Worm (Caenorhabditis elegans) whole organism, young adult: ENCODE data around the gene T23G5.2.

ENCODE experiments used
- F37B4.10 ChIP-seq: fragments of 200-800 bp; sonication (Bioruptor generic); IDR thresholded peaks from 2 replicates; pipeline ENCODE4 v1.3.6; 2022; ENCODE audit warnings: missing genetic modification characterization, missing compliant biosample characterization
- F57A8.1 ChIP-seq: fragments of 200-800 bp; sonication (Bioruptor generic); optimal IDR thresholded peaks from 2 replicates; lab custom pipeline; 2018; ENCODE audit warnings: mild to moderate bottlenecking, missing genetic modification characterization, moderate library complexity, missing compliant biosample characterization
- K12H6.12 ChIP-seq: fragments of 200-800 bp; sonication (Bioruptor generic); optimal IDR thresholded peaks from 2 replicates; lab custom pipeline; 2018; ENCODE audit warnings: mild to moderate bottlenecking, missing genetic modification characterization, missing compliant biosample characterization
- akir-1 ChIP-seq: fragments of 200-800 bp; sonication (Bioruptor generic); optimal IDR thresholded peaks from 2 replicates; lab custom pipeline; 2018; ENCODE audit warnings: mild to moderate bottlenecking, missing genetic modification characterization, moderate library complexity, missing compliant biosample characterization
- attf-6 ChIP-seq: fragments of 200-800 bp; sonication (Bioruptor generic); IDR thresholded peaks from 2 replicates; pipeline ENCODE4 v1.3.6; 2022; ENCODE audit warnings: missing genetic modification reagents, missing genetic modification characterization, missing compliant biosample characterization
- hmg-1.2 ChIP-seq: fragments of 200-800 bp; sonication (Bioruptor generic); IDR thresholded peaks from 2 replicates; pipeline ENCODE4 v1.3.6; 2022; ENCODE audit warnings: missing genetic modification reagents, missing genetic modification characterization, missing compliant biosample characterization
- lsy-27 ChIP-seq: sonication (generic microtip); optimal IDR thresholded peaks from 2 replicates; lab custom pipeline; 2017; ENCODE audit warnings: missing genetic modification characterization, mild to moderate bottlenecking, missing compliant biosample characterization, antibody characterized with exemption, missing genotype, borderline replicate concordance; ENCODE audit not compliant: insufficient read depth
- sea-2 ChIP-seq: fragments of 200-800 bp; sonication (Bioruptor generic); IDR thresholded peaks from 2 replicates; pipeline ENCODE4 v1.3.6; 2022; ENCODE audit warnings: missing genetic modification characterization, missing compliant biosample characterization
- snpc-1.3 ChIP-seq: sonication (generic microtip); optimal IDR thresholded peaks from 2 replicates; lab custom pipeline; 2017; ENCODE audit warnings: missing genetic modification characterization, mild to moderate bottlenecking, missing compliant biosample characterization, antibody characterized with exemption, moderate library complexity, missing genotype, missing genetic modification reagents; ENCODE audit not compliant: insufficient read depth
- snpc-4 ChIP-seq, 5 experiments: fragments of 150-350 bp in 1 of 5; sonication (generic microtip) in 4 of 5; optimal IDR thresholded peaks; 2 replicates each; lab custom pipeline; 2014 to 2018; ENCODE audit warnings: missing genetic modification characterization in 5 of 5, missing biosample characterization in 3 of 5, antibody characterized with exemption in 2 of 5, mild to moderate bottlenecking in 2 of 5, missing compliant biosample characterization in 2 of 5, missing genotype in 2 of 5, moderate library complexity in 2 of 5, missing genetic modification reagents in 1 of 5
- tbx-9 ChIP-seq: sonication (generic microtip); optimal IDR thresholded peaks from 2 replicates; lab custom pipeline; 2016; ENCODE audit warnings: borderline replicate concordance, missing genetic modification characterization, inconsistent platforms, missing compliant biosample characterization

DNA sequence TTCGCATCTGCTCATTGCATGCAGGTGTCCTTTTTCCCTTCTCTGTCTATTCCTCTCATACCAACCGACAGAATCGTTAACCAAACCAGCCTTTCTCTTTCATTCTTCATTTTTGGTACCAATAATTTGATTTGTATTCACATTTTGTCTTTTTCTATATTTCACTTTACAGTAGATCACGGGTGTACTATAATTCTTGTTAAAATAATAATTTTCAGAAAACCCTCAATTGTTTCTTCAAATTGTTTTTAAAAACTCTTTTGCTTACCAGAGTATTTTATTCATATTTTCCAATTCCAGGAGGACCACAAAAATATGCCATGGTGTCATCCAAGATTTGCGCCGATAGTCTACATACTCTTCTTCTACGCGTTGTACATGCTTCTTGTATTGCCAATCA, 14.6 kb upstream of the T23G5.2 start, which contains the start of gene T02C1.2:
- TF ChIP-seq F57A8.1 (GFP tag; lab: Kevin White, UChicago) (no peak), attf-6 (GFP tag; lab: Robert Waterston, UW) (no peak), lsy-27 (tag; lab: Kevin White, UChicago) (no peak), F37B4.10 (GFP tag; lab: Robert Waterston, UW) (no peak), snpc-1.3 (tag; lab: Kevin White, UChicago) (no peak), snpc-4 (GFP tag; optimal IDR thresholded peaks at IDR 0.05; lab: Kevin White, UChicago) (no peak), snpc-4 (tag; optimal IDR thresholded peaks at IDR 0.05; lab: Kevin White, UChicago) (no peak), sea-2 (GFP tag; lab: Robert Waterston, UW) (no peak), K12H6.12 (no peak), tbx-9 (no peak), akir-1 (GFP tag; lab: Kevin White, UChicago) (no peak), hmg-1.2 (GFP tag; lab: Robert Waterston, UW) (no peak)
